Worm (Caenorhabditis elegans): Measurements from ENCODE around the gene lnkn-1.

lnkn-1 gene

DNA sequence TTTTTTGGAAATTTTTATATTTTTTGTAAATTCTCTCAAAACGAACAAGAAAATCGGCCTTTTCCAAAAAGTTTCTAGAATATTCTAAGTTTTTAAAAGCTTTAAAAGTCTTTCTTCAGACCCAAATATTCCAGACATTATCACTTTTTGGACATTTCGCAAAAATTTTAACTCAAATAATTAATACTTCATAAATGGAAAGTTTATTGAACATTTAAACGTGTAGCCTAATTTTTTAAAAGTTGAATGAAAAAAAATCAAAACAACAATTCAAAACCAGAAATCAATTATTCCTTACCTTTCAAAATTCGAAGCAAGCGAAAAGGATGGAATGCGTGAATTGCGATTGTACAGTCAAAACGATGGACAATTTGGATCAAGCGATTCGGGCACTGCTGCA, 29.8 kb downstream of the lnkn-1 start, which contains the start of gene ZK637.15:
ZK637.15 (plus strand) TSS at position 301 of the 400 bp plus-strand sequence.
- no peak for TF ChIP-seq C34F6.9 (tag; optimal IDR thresholded peaks at IDR 0.05)
- TF ChIP-seq ztf-11 (tag; optimal IDR thresholded peaks at IDR 0.05): no peak
- no peak for TF ChIP-seq nhr-25 (tag; optimal IDR thresholded peaks at IDR 0.05)
- TF ChIP-seq nhr-6 (tag; optimal IDR thresholded peaks at IDR 0.05): no peak
- no peak for TF ChIP-seq unc-55 (GFP tag; optimal IDR thresholded peaks at IDR 0.05)
- TF ChIP-seq nhr-12 (tag; optimal IDR thresholded peaks at IDR 0.05): no peak
- no peak for TF ChIP-seq unc-62 (GFP tag; optimal IDR thresholded peaks at IDR 0.05)

DNA sequence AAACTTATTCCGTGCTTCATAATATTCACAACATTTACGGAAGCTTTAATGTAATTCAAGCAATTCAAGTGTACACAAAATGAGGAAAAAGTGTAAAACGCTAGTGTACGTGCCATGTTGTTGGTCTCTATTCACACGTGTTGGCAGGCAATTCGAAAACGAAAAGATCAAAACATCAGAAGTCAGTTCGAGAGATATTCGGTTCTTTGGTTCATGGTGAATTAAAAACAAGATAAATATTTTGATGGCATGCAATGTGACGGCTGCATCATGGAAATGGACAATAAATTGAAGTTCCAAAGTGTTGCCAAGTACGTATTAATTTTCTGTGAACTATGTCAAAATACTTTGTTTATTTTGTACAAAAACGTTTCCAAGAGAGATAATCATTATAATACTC, 32.0 kb downstream of the lnkn-1 start:
- peak; percentile 18 for TF ChIP-seq lin-13 (GFP tag; optimal IDR thresholded peaks at IDR 0.05)
- no peak for TF ChIP-seq gmeb-1 (tag; optimal IDR thresholded peaks at IDR 0.05)
- TF ChIP-seq lin-11 (tag; optimal IDR thresholded peaks at IDR 0.05): no peak
- peak; percentile 54 for TF ChIP-seq nhr-129 (tag; optimal IDR thresholded peaks at IDR 0.05)
- TF ChIP-seq lsy-2 (tag; optimal IDR thresholded peaks at IDR 0.05): peak in 1 of 2 experiments; percentile 27
- TF ChIP-seq crh-2 (tag; optimal IDR thresholded peaks at IDR 0.05): peak; percentile 37
- peak; percentile 11 for TF ChIP-seq C34F6.9 (tag; optimal IDR thresholded peaks at IDR 0.05)
- no peak for TF ChIP-seq ama-1 (optimal IDR thresholded peaks at IDR 0.05)
- TF ChIP-seq mdl-1 (tag; optimal IDR thresholded peaks at IDR 0.05): peak in 1 of 2 experiments; percentile 57
- peak; percentile 37 for TF ChIP-seq nhr-25 (tag; optimal IDR thresholded peaks at IDR 0.05)
- TF ChIP-seq sma-3 (GFP tag; optimal IDR thresholded peaks at IDR 0.05): no peak
- no peak for TF ChIP-seq elt-3 (tag; optimal IDR thresholded peaks at IDR 0.05)
- TF ChIP-seq sem-4 (tag; optimal IDR thresholded peaks at IDR 0.05): no peak
- TF ChIP-seq ztf-4 (tag; optimal IDR thresholded peaks at IDR 0.05): peak; percentile 65
- peak; percentile 39 for TF ChIP-seq sma-9 (GFP tag; optimal IDR thresholded peaks at IDR 0.05)
- TF ChIP-seq sma-9 (tag; optimal IDR thresholded peaks at IDR 0.05): no peak

DNA sequence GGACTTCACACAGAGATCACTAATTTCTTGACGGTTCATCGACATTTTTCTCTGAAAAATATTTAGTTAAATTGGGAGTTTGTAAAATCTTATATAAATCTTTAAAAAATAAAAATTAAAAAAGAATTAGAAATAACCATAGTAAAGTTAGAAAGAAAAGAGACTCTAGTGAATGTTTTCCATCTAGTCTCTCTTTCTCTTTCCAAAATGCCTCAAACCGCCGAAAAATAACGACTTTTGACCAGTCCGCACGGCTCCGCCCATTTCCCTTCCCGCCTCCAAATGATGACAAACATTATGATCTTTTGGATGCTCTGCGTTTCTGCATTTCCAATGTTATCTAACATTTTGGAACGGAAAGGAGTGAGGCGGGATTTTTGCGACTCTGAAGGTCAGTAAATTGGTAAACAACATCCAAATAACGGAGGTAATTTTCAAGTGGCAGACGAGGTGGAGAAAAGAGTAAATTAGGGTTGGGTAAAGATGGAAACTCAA, 33.3 kb downstream of the lnkn-1 start, which contains the start of gene glb-1:
glb-1 (minus strand) TSS at position 51 of the 495 bp plus-strand sequence.
- TF ChIP-seq ZK546.5 (tag; optimal IDR thresholded peaks at IDR 0.05) (no peak), nhr-25 (tag; optimal IDR thresholded peaks at IDR 0.05) (peak; percentile 65), nhr-129 (tag; optimal IDR thresholded peaks at IDR 0.05) (peak; percentile 4), ztf-4 (tag; optimal IDR thresholded peaks at IDR 0.05) (no peak), unc-55 (GFP tag; optimal IDR thresholded peaks at IDR 0.05) (no peak)

DNA sequence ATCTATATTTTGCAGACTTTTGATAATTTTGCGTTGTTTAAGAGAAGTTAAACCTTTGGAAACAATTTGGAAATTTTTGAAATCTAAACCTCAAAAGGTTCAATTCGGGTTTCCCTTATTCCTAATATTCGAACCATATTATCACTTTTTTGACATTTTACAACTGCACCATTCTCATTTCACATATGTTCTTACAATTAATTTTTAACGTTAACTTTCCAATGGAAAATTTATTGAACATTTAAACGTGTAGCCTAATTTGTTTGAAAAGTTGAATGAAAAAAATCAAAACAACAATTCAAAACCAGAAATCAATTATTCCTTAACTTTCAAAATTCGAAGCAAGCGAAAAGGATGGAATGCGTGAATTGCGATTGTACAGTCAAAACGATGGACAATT, 33.9 kb downstream of the lnkn-1 start, which contains the start of gene ZK637.12:
ZK637.12 (plus strand) TSS at position 301 of the 400 bp plus-strand sequence.
- no peak for TF ChIP-seq zag-1 (tag; optimal IDR thresholded peaks at IDR 0.05)
- TF ChIP-seq mdl-1 (tag; optimal IDR thresholded peaks at IDR 0.05): no peak
- no peak for TF ChIP-seq ama-1 (optimal IDR thresholded peaks at IDR 0.05)
- no peak for TF ChIP-seq crh-2 (tag; optimal IDR thresholded peaks at IDR 0.05)
- TF ChIP-seq lin-39 (tag; optimal IDR thresholded peaks at IDR 0.05): no peak
- TF ChIP-seq nhr-25 (tag; optimal IDR thresholded peaks at IDR 0.05): no peak
- TF ChIP-seq Y55F3AM.14 (GFP tag; optimal IDR thresholded peaks at IDR 0.05): no peak
- no peak for TF ChIP-seq ceh-16 (tag; optimal IDR thresholded peaks at IDR 0.05)
- TF ChIP-seq peb-1 (tag; optimal IDR thresholded peaks at IDR 0.05): no peak
- no peak for TF ChIP-seq nhr-21 (tag; optimal IDR thresholded peaks at IDR 0.05)
- no peak for TF ChIP-seq unc-39 (tag; optimal IDR thresholded peaks at IDR 0.05)

DNA sequence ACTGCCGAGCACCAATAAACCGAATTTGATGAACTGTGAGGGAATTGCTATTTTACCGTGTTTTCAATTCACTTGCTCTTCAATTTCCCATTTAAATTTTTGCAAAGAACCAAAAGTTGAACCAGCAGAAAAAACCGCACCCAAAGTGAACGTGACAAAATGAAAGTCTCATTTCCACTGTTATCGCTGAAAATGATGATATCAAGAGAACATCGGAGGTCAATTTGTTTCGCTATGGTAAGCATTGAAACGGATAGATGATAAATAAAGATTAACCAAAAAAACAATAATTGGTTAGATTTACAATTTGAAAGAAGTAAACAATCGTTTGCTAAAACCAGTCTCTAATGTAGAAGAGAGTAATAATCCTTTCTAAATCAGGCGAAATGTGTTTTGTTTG, 35.5 kb downstream of the lnkn-1 start:
- TF ChIP-seq dmd-4 (tag; optimal IDR thresholded peaks at IDR 0.05): no peak
- TF ChIP-seq sma-9 (GFP tag; optimal IDR thresholded peaks at IDR 0.05): peak; percentile 58
- no peak for TF ChIP-seq sma-9 (tag; optimal IDR thresholded peaks at IDR 0.05)
- TF ChIP-seq fos-1 (tag; optimal IDR thresholded peaks at IDR 0.05): peak; percentile 16
- TF ChIP-seq aly-2 (tag; optimal IDR thresholded peaks at IDR 0.05): no peak
- no peak for TF ChIP-seq nhr-77 (tag; optimal IDR thresholded peaks at IDR 0.05)

DNA sequence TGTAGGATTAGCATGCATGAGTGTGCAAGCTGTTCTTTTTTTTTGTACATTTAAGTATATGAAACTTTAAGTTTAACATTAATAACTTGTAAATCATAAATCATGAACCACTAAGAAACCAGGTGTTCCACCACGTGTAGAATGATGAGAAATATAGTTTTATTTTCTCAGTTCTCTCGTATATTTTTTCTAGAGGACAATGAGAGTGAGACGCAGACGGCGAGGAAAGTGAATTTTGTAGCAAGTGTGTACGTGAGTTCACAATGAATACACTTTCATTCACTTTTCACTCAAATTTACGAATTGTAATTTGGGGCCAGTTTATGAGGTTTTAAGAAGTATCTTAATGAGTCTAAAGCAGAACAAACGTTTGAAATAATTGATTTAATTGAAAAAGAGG, 36.5 kb downstream of the lnkn-1 start:
- TF ChIP-seq ztf-11 (tag; optimal IDR thresholded peaks at IDR 0.05) (no peak), nhr-6 (tag; optimal IDR thresholded peaks at IDR 0.05) (no peak), sem-4 (tag; optimal IDR thresholded peaks at IDR 0.05) (peak; percentile 12), elt-3 (tag; optimal IDR thresholded peaks at IDR 0.05) (no peak), crh-2 (tag; optimal IDR thresholded peaks at IDR 0.05) (peak; percentile 31), F13H6.1 (tag; optimal IDR thresholded peaks at IDR 0.05) (no peak), nhr-25 (tag; optimal IDR thresholded peaks at IDR 0.05) (no peak), gmeb-1 (tag; optimal IDR thresholded peaks at IDR 0.05) (peak; percentile 1), unc-39 (tag; optimal IDR thresholded peaks at IDR 0.05) (no peak), nhr-10 (tag; optimal IDR thresholded peaks at IDR 0.05) (no peak), ztf-1 (GFP tag; conservative IDR thresholded peaks at IDR 0.05) (no peak), peb-1 (tag; optimal IDR thresholded peaks at IDR 0.05) (no peak), sma-3 (GFP tag; optimal IDR thresholded peaks at IDR 0.05) (peak; percentile 28), snpc-4 (tag; optimal IDR thresholded peaks at IDR 0.05) (no peak), blmp-1 (tag; optimal IDR thresholded peaks at IDR 0.05; ENCODE audit: insufficient read depth) (peak; percentile 88), nhr-12 (tag; optimal IDR thresholded peaks at IDR 0.05) (no peak), fos-1 (tag; optimal IDR thresholded peaks at IDR 0.05) (peak; percentile 19), nhr-77 (tag; optimal IDR thresholded peaks at IDR 0.05) (no peak), nhr-11 (tag; optimal IDR thresholded peaks at IDR 0.05) (no peak), alr-1 (tag; optimal IDR thresholded peaks at IDR 0.05) (no peak), mdl-1 (tag; optimal IDR thresholded peaks at IDR 0.05) (no peak), dmd-4 (tag; optimal IDR thresholded peaks at IDR 0.05) (no peak), ceh-82 (tag; optimal IDR thresholded peaks at IDR 0.05) (no peak), C34F6.9 (tag; optimal IDR thresholded peaks at IDR 0.05) (peak; percentile 6)
